Fruit fly (Drosophila melanogaster) whole organism, prepupa: ENCODE data around the gene Dhfr.

Experiments used
- Blimp-1 ChIP-seq: fragments of 200-800 bp; sonication (Bioruptor generic); optimal IDR thresholded peaks from 3 replicates; lab custom pipeline; 2017; ENCODE audit warnings: missing biosample characterization, missing genetic modification characterization, mild to moderate bottlenecking, moderate library complexity, missing genetic modification reagents
- CG11294 ChIP-seq: fragments of 200-800 bp; sonication (Bioruptor generic); IDR thresholded peaks from 2 replicates; pipeline ENCODE4 v1.3.6; 2022; ENCODE audit warnings: missing biosample characterization, missing genetic modification characterization
- CG6792 ChIP-seq: fragments of 200-800 bp; sonication (Bioruptor generic); optimal IDR thresholded peaks from 3 replicates; lab custom pipeline; 2016; ENCODE audit warnings: missing biosample characterization, missing genetic modification characterization
- CG8119 ChIP-seq: fragments of 200-800 bp; sonication (Bioruptor generic); IDR thresholded peaks from 3 replicates; pipeline ENCODE4 v1.3.6; 2022; ENCODE audit warnings: missing biosample characterization, missing genetic modification characterization
- Eip78C ChIP-seq: fragments of 200-800 bp; sonication (Bioruptor generic); peaks from one replicate; lab custom pipeline; 2016; ENCODE audit warnings: missing biosample characterization, missing genetic modification characterization
- dac ChIP-seq: fragments of 200-800 bp; sonication (Bioruptor generic); optimal IDR thresholded peaks from 2 replicates; lab custom pipeline; 2017; ENCODE audit warnings: missing biosample characterization, mild to moderate bottlenecking, missing genetic modification characterization
- fd85E ChIP-seq: fragments of 200-800 bp; sonication (Bioruptor generic); optimal IDR thresholded peaks from 3 replicates; lab custom pipeline; 2016; ENCODE audit warnings: missing biosample characterization, missing genetic modification characterization
- fkh ChIP-seq: fragments of 200-800 bp; sonication (Bioruptor generic); optimal IDR thresholded peaks from 3 replicates; lab custom pipeline; 2017; ENCODE audit warnings: missing biosample characterization, mild to moderate bottlenecking, missing genetic modification characterization, moderate library complexity
- salr ChIP-seq, 2 experiments: fragments of 200-800 bp; sonication (Bioruptor generic); optimal IDR thresholded peaks; 3 replicates each; lab custom pipeline; 2016 to 2018; ENCODE audit warnings: missing biosample characterization in 2 of 2, missing genetic modification characterization in 2 of 2, mild to moderate bottlenecking in 1 of 2
- svp ChIP-seq: fragments of 200-800 bp; sonication (Bioruptor generic); peaks from one replicate; lab custom pipeline; 2016; ENCODE audit warnings: missing biosample characterization, missing genetic modification characterization

dm6 chr3R:16525555-16525954 is 44.6 kb downstream of the Dhfr start:
- TF ChIP-seq salr (GFP tag; optimal IDR thresholded peaks at IDR 0.05; lab: Kevin White, UChicago): no peak
- no peak for TF ChIP-seq CG8119 (GFP tag; lab: Robert Waterston, UW)
- TF ChIP-seq fkh (GFP tag; lab: Kevin White, UChicago): no peak
- TF ChIP-seq CG6792 (GFP tag; lab: Kevin White, UChicago): no peak
- TF ChIP-seq fd85E: no peak
- TF ChIP-seq CG11294 (GFP tag; lab: Robert Waterston, UW): no peak
- no peak for TF ChIP-seq svp
- no peak for TF ChIP-seq Eip78C
- TF ChIP-seq dac (GFP tag; lab: Kevin White, UChicago): no peak
- TF ChIP-seq Blimp-1: no peak
